Fruit fly (Drosophila melanogaster): ENCODE results near the gene AlaRS.

AlaRS gene

dm6 chr2L:8423460-8424089 is 42.0 kb upstream of the AlaRS start:
- TF ChIP-seq tj (GFP tag; optimal IDR thresholded peaks at IDR 0.05) (peak; percentile 90), cnc (optimal IDR thresholded peaks at IDR 0.05) (no peak)

- TF ChIP-seq bab1 (GFP tag; optimal IDR thresholded peaks at IDR 0.05) (no peak), CG33017 (tag; optimal IDR thresholded peaks at IDR 0.05) (no peak), cnc (optimal IDR thresholded peaks at IDR 0.05) (no peak)
Measured at dm6 chr2L:8423047-8423446, 41.5 kb upstream of the AlaRS start.

- TF ChIP-seq bab1 (GFP tag; optimal IDR thresholded peaks at IDR 0.05) (no peak), kay (GFP tag; ENCODE audit: borderline replicate concordance) (no peak), Hr96 (GFP tag; optimal IDR thresholded peaks at IDR 0.05) (no peak), CG11617 (GFP tag; optimal IDR thresholded peaks at IDR 0.05) (no peak), tj (GFP tag; optimal IDR thresholded peaks at IDR 0.05) (no peak), toe (GFP tag; optimal IDR thresholded peaks at IDR 0.05) (no peak), CG14711 (tag; optimal IDR thresholded peaks at IDR 0.05) (no peak), CG1620 (GFP tag; optimal IDR thresholded peaks at IDR 0.05) (no peak), cnc (optimal IDR thresholded peaks at IDR 0.05) (no peak), pad (GFP tag; optimal IDR thresholded peaks at IDR 0.05) (no peak), CG12768 (GFP tag; optimal IDR thresholded peaks at IDR 0.05) (no peak), Clk (GFP tag; optimal IDR thresholded peaks at IDR 0.05) (no peak), ovo (GFP tag; optimal IDR thresholded peaks at IDR 0.05) (no peak), CG7045 (GFP tag; optimal IDR thresholded peaks at IDR 0.05) (no peak), CG7101 (tag; optimal IDR thresholded peaks at IDR 0.05) (no peak), Crg-1 (GFP tag; optimal IDR thresholded peaks at IDR 0.05) (no peak)
Measured at dm6 chr2L:8421717-8422116, 40.2 kb upstream of the AlaRS start.

dm6 chr2L:8420259-8420930 is 38.8 kb upstream of the AlaRS start:
- TF ChIP-seq CG12768 (GFP tag; optimal IDR thresholded peaks at IDR 0.05), result no peak
- TF ChIP-seq Crg-1 (GFP tag; optimal IDR thresholded peaks at IDR 0.05), result no peak

- TF ChIP-seq CG7101 (tag; optimal IDR thresholded peaks at IDR 0.05) (no peak), pad (GFP tag; optimal IDR thresholded peaks at IDR 0.05) (peak; percentile 70)
Measured at dm6 chr2L:8419382-8419940, 37.9 kb upstream of the AlaRS start.

dm6 chr2L:8418113-8418885 is 36.7 kb upstream of the AlaRS start:
- TF ChIP-seq tj (GFP tag; optimal IDR thresholded peaks at IDR 0.05), result peak; percentile 68
- TF ChIP-seq CG14711 (tag; optimal IDR thresholded peaks at IDR 0.05), result no peak

dm6 chr2L:8417562-8417961 is 36.0 kb upstream of the AlaRS start:
- TF ChIP-seq CG14711 (tag; optimal IDR thresholded peaks at IDR 0.05) (no peak), tj (GFP tag; optimal IDR thresholded peaks at IDR 0.05) (peak; percentile 91)

dm6 chr2L:8416350-8417046 is 34.9 kb upstream of the AlaRS start:
- TF ChIP-seq cnc (optimal IDR thresholded peaks at IDR 0.05) (no peak), CG7045 (GFP tag; optimal IDR thresholded peaks at IDR 0.05) (peak; percentile 5), bab1 (GFP tag; optimal IDR thresholded peaks at IDR 0.05) (peak; percentile 8), CG11617 (GFP tag; optimal IDR thresholded peaks at IDR 0.05) (no peak), tj (GFP tag; optimal IDR thresholded peaks at IDR 0.05) (peak; percentile 10), Hr96 (GFP tag; optimal IDR thresholded peaks at IDR 0.05) (peak; percentile 33), CG14711 (tag; optimal IDR thresholded peaks at IDR 0.05) (no peak), CG33017 (tag; optimal IDR thresholded peaks at IDR 0.05) (peak; percentile 1), cic (GFP tag; optimal IDR thresholded peaks at IDR 0.05) (peak; percentile 19)
